Worm (Caenorhabditis elegans): ENCODE measurements around the gene Y75B8A.34.
A peak's percentile ranks its signal among the peaks of the same experiment; 100 is the strongest.

The Y75B8A.34 gene

DNA sequence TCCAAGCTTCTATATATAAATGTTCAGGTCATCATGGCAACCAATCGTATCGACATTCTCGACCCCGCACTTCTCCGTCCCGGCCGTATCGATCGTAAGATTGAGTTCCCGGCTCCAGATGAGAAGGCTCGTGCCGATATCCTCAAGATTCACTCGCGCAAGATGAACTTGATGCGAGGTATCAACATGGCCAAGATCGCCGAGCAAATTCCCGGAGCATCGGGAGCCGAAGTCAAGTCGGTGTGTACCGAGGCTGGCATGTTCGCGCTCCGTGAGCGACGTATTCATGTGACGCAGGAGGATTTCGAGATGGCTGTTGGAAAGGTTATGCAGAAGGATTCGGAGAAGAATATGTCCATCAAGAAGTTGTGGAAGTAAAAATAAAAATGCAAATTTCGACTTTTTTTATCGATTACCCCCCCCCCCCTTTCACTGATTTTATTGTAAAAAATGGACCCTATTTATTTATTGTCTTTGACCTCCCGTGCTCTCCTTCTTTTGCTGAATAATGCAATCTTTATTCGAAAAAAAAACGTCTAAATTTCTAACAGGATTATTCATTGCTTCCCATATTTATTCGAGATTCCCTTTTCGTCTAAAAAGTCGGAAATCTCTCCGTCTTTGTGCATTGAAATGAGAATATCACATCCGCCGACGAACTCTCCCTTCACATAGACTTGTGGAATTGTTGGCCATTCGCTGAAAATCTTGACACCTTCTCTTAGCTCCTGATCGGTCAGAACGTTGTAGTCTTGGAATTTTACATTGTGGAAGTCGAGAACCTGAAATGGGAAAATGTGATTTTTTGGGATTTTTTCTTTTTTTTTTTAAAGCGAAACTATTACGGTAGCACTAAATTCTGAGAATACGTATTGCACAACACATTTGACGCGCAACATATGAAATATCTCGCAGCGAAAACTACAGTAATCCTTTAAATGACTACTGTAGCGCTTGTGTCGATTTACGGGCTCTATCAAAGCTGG is 13.0 kb downstream of the Y75B8A.34 start:
- no peak for TF ChIP-seq spr-3 (GFP tag; optimal IDR thresholded peaks at IDR 0.05)
- TF ChIP-seq nhr-237 (tag; optimal IDR thresholded peaks at IDR 0.05), result no peak
- TF ChIP-seq ceh-62 (tag; optimal IDR thresholded peaks at IDR 0.05), result no peak
- TF ChIP-seq lin-38 (GFP tag; IDR thresholded peaks at IDR 0.05), result peak; percentile 66
- TF ChIP-seq aha-1 (tag), result peak; percentile 80
- TF ChIP-seq Y48G9A.11 (GFP tag; IDR thresholded peaks at IDR 0.05), result peak; percentile 61
- peak; percentile 42; the same call in 1 of the 2 replicates for TF ChIP-seq set-16 (GFP tag; IDR thresholded peaks at IDR 0.05)
- TF ChIP-seq ceh-82 (tag; optimal IDR thresholded peaks at IDR 0.05), result no peak
- no peak for TF ChIP-seq daf-19 (GFP tag; conservative IDR thresholded peaks at IDR 0.05)
- TF ChIP-seq attf-4 (tag; optimal IDR thresholded peaks at IDR 0.05), result no peak
- peak; percentile 30; the same call in 1 of the 2 replicates for TF ChIP-seq T26A8.4 (GFP tag; IDR thresholded peaks at IDR 0.05)
- peak; percentile 43; the same call in 1 of the 2 replicates for TF ChIP-seq egl-43 (GFP tag; IDR thresholded peaks at IDR 0.05)
- no peak for TF ChIP-seq hif-1 (tag; optimal IDR thresholded peaks at IDR 0.05)

DNA sequence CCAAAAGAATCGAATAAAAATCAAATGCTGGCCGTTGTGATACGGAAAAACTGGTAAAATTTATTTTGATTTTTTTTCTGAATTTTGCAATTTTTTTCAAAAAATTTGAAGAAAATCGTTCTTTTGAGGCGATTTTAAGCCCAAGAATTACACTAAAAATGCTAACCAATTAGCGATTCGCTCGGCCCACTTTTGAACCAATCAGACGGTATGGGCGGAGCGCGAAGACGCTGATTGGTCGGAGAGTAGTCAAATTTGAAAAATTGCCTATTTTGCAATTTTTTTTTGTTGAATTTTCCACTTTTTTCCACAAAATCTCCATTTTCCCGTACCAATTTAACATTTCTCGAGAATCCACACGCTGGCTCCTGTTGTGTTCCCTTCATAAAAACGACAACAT is 13.9 kb downstream of the Y75B8A.34 start:
- no peak for TF ChIP-seq lin-38 (GFP tag; IDR thresholded peaks at IDR 0.05)
- TF ChIP-seq duxl-1 (tag; optimal IDR thresholded peaks at IDR 0.05; ENCODE audit: poor library complexity), result no peak
- TF ChIP-seq sdz-12 (GFP tag; optimal IDR thresholded peaks at IDR 0.05), result no peak
- TF ChIP-seq nhr-111 (GFP tag; optimal IDR thresholded peaks at IDR 0.05), result no peak
- no peak for TF ChIP-seq Y75B8A.6 (GFP tag; IDR thresholded peaks at IDR 0.05)
- TF ChIP-seq fos-1 (tag; optimal IDR thresholded peaks at IDR 0.05), result no peak
- TF ChIP-seq F37D6.2 (tag; optimal IDR thresholded peaks at IDR 0.05), result no peak
- no peak for TF ChIP-seq snpc-1.2 (GFP tag; IDR thresholded peaks at IDR 0.05)
- no peak for TF ChIP-seq snpc-4 (tag; optimal IDR thresholded peaks at IDR 0.05)
- no peak for TF ChIP-seq nhr-237 (tag; optimal IDR thresholded peaks at IDR 0.05)
- TF ChIP-seq Y48G9A.11 (GFP tag; IDR thresholded peaks at IDR 0.05), result no peak
- TF ChIP-seq tag-97 (GFP tag; IDR thresholded peaks at IDR 0.05), result no peak
- no peak for TF ChIP-seq ZK337.2 (GFP tag; IDR thresholded peaks at IDR 0.05)
- TF ChIP-seq ceh-44 (GFP tag; IDR thresholded peaks at IDR 0.05), result no peak

DNA sequence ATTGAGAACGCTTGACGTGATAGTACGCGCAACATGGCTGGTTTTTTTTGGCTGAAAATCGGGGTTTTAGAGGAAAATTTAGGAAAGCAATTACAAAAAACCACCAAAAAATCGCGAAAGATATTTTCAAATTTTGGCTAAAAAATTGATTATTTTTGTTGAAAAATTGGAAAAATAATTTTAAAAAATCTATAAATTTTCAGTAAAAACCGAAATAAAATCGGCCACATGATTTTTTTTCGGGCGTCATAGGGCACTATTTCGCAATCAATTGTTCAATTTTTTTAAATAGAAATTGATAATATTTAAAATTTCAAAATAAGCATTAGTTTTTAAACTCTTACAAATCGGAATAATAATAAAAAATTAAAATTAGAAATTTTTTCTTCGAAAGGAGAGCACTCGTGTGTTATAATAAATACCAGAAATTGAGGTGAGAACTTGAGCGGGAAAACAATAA is 14.5 kb downstream of the Y75B8A.34 start, which contains the start of gene glrx-5:
Gene glrx-5 (minus strand): TSS at position 51 of the 460 bp plus-strand sequence.
- TF ChIP-seq zip-2 (tag; optimal IDR thresholded peaks at IDR 0.05), result no peak
- no peak for TF ChIP-seq Y48G9A.11 (GFP tag; IDR thresholded peaks at IDR 0.05)
- no peak for TF ChIP-seq pqm-1 (tag; optimal IDR thresholded peaks at IDR 0.05)
- TF ChIP-seq nhr-48 (tag; optimal IDR thresholded peaks at IDR 0.05), result no peak
- no peak for TF ChIP-seq madf-5 (GFP tag; IDR thresholded peaks at IDR 0.05)
- no peak for TF ChIP-seq dve-1 (tag; optimal IDR thresholded peaks at IDR 0.05; ENCODE audit: insufficient read depth)
- no peak for TF ChIP-seq ama-1 (optimal IDR thresholded peaks at IDR 0.05)
- no peak for TF ChIP-seq duxl-1 (tag; optimal IDR thresholded peaks at IDR 0.05; ENCODE audit: poor library complexity)
- TF ChIP-seq egl-43 (GFP tag; IDR thresholded peaks at IDR 0.05), result no peak
- TF ChIP-seq nhr-6 (tag; optimal IDR thresholded peaks at IDR 0.05), result no peak
- no peak for TF ChIP-seq ZK337.2 (GFP tag; IDR thresholded peaks at IDR 0.05)
- no peak for TF ChIP-seq mes-2 (tag; optimal IDR thresholded peaks at IDR 0.05; ENCODE audit: poor library complexity, severe bottlenecking)
- TF ChIP-seq nhr-237 (tag; optimal IDR thresholded peaks at IDR 0.05), result no peak

DNA sequence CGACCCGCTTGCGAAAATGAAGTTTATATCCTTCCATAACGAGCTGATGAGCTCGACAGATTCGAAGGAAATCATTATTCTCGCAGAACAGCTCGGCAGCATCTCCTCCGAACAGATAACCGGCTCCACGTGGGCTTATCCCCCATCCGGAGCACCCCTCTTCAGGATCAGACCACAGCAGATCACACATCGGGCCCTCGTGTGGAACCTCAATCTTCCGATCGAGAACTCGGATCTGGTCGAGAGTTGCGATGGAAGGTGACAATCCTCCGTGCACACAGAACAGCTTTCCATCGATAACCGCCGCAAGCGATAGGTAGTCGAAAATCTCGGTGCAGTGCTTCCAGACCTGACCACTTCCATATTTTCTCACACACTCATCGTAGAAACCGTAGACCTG is 16.2 kb downstream of the Y75B8A.34 start:
- TF ChIP-seq lin-39 (tag; optimal IDR thresholded peaks at IDR 0.05), result no peak
- no peak for TF ChIP-seq dpl-1 (GFP tag; optimal IDR thresholded peaks at IDR 0.05)
- TF ChIP-seq ZK546.5 (tag; optimal IDR thresholded peaks at IDR 0.05), result no peak
- TF ChIP-seq set-16 (GFP tag; IDR thresholded peaks at IDR 0.05), result peak; percentile 68
- TF ChIP-seq madf-9 (GFP tag; conservative IDR thresholded peaks at IDR 0.05), result no peak

All from whole organism, L4 larva.